Worm (Caenorhabditis elegans) whole organism, L1 larva: ENCODE data around the gene F36H1.3.

Source experiments
- aly-2 ChIP-seq: fragments of 150-350 bp; optimal IDR thresholded peaks from 2 replicates; lab custom pipeline; 2014; ENCODE audit warnings: missing biosample characterization, missing genetic modification characterization
- ceh-82 ChIP-seq, 3 experiments: fragments of 150-350 bp in 1 of 3; sonication (generic microtip) in 2 of 3; optimal IDR thresholded peaks; 2 replicates each; lab custom pipeline; 2014 to 2017; ENCODE audit warnings: missing biosample characterization in 3 of 3, missing genetic modification characterization in 3 of 3
- nhr-11 ChIP-seq: fragments of 150-350 bp; optimal IDR thresholded peaks from 2 replicates; lab custom pipeline; 2014; ENCODE audit warnings: missing biosample characterization, missing genetic modification characterization
- pqm-1 ChIP-seq: sonication (generic microtip); optimal IDR thresholded peaks from 3 replicates; lab custom pipeline; 2017; ENCODE audit warnings: missing biosample characterization, missing genetic modification characterization
- unc-130 ChIP-seq: fragments of 150-350 bp; optimal IDR thresholded peaks from 2 replicates; lab custom pipeline; 2017; ENCODE audit warnings: missing biosample characterization, missing genetic modification characterization, inconsistent platforms
- ztf-4 ChIP-seq: fragments of 150-350 bp; optimal IDR thresholded peaks from 2 replicates; lab custom pipeline; 2014; ENCODE audit warnings: missing biosample characterization, missing genetic modification characterization

DNA sequence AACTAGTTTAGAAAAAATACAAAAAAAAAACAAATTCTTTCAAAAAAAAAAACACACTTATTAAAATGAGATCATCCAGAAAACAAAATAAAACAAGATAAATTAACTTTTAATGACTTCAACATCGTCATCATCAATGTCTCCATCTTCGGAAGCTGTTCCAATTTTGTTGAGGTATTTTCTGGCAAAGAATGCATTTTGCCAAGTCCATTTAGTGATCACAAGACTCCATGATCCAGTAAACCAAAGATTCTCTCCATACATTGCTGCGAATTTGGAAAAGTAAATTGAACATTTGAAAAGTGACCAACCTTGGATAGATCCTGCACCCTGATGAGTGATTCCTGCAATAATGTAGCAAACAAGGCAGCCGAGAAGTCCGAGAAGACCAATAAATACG, 19.8 kb upstream of the F36H1.3 start:
- TF ChIP-seq ztf-4 (no peak), aly-2 (tag; lab: Kevin White, UChicago) (no peak), pqm-1 (tag; lab: Kevin White, UChicago) (no peak), nhr-11 (tag; lab: Kevin White, UChicago) (no peak), unc-130 (tag; lab: Kevin White, UChicago) (no peak), ceh-82 (tag; optimal IDR thresholded peaks at IDR 0.05; lab: Kevin White, UChicago) (no peak)
